Worm (Caenorhabditis elegans): ENCODE measurements around the gene ZC196.2.

ZC196.2 gene

ce11 chrV:8727077-8727476, 12.2 kb upstream of the ZC196.2 start, which contains the start of gene ZC196.9:
Gene ZC196.9 (minus strand): TSS chrV:8727177.
- TF ChIP-seq ceh-82 (tag; optimal IDR thresholded peaks at IDR 0.05) (no peak), ceh-28 (tag; optimal IDR thresholded peaks at IDR 0.05) (no peak), mdl-1 (tag; optimal IDR thresholded peaks at IDR 0.05) (no peak), elt-3 (tag; optimal IDR thresholded peaks at IDR 0.05) (no peak), daf-12 (tag; optimal IDR thresholded peaks at IDR 0.05) (no peak), nhr-76 (tag; optimal IDR thresholded peaks at IDR 0.05) (no peak), elt-1 (tag; optimal IDR thresholded peaks at IDR 0.05) (no peak), unc-39 (tag; optimal IDR thresholded peaks at IDR 0.05) (no peak), elt-2 (tag; optimal IDR thresholded peaks at IDR 0.05) (no peak), nfya-1 (tag; optimal IDR thresholded peaks at IDR 0.05; ENCODE audit: insufficient read depth) (no peak), lin-39 (tag; optimal IDR thresholded peaks at IDR 0.05) (no peak), nhr-25 (tag; optimal IDR thresholded peaks at IDR 0.05) (no peak), lsy-12 (tag; optimal IDR thresholded peaks at IDR 0.05) (no peak), egl-5 (tag; optimal IDR thresholded peaks at IDR 0.05) (no peak), R02D3.7 (tag; optimal IDR thresholded peaks at IDR 0.05) (no peak), egl-27 (tag; optimal IDR thresholded peaks at IDR 0.05) (no peak), nhr-12 (tag; optimal IDR thresholded peaks at IDR 0.05) (no peak), nhr-28 (tag; optimal IDR thresholded peaks at IDR 0.05) (no peak), nhr-77 (tag; optimal IDR thresholded peaks at IDR 0.05) (no peak), jun-1 (tag; optimal IDR thresholded peaks at IDR 0.05) (no peak)

- no peak for TF ChIP-seq daf-12 (tag; optimal IDR thresholded peaks at IDR 0.05)
- no peak for TF ChIP-seq nhr-76 (tag; optimal IDR thresholded peaks at IDR 0.05)
- no peak for TF ChIP-seq ceh-16 (tag; optimal IDR thresholded peaks at IDR 0.05)
- no peak for TF ChIP-seq ztf-4 (tag; optimal IDR thresholded peaks at IDR 0.05)
- no peak for TF ChIP-seq nhr-237 (tag; optimal IDR thresholded peaks at IDR 0.05)
- no peak for TF ChIP-seq nhr-77 (tag; optimal IDR thresholded peaks at IDR 0.05)
- no peak for TF ChIP-seq nhr-11 (tag; optimal IDR thresholded peaks at IDR 0.05)
- no peak for TF ChIP-seq sea-2 (GFP tag; optimal IDR thresholded peaks at IDR 0.05)
- no peak for TF ChIP-seq nfya-1 (tag; optimal IDR thresholded peaks at IDR 0.05; ENCODE audit: insufficient read depth)
- no peak for TF ChIP-seq ceh-9 (tag; optimal IDR thresholded peaks at IDR 0.05)
- no peak for TF ChIP-seq hmg-11 (tag; optimal IDR thresholded peaks at IDR 0.05)
- TF ChIP-seq nhr-43 (tag; optimal IDR thresholded peaks at IDR 0.05; ENCODE audit: poor library complexity, severe bottlenecking) = no peak
- TF ChIP-seq elt-2 (tag; optimal IDR thresholded peaks at IDR 0.05) = no peak
Observed at ce11 chrV:8729100-8729499, 10.1 kb upstream of the ZC196.2 start, which contains the start of gene ZC196.5. Gene ZC196.5 (plus strand): TSS chrV:8729400.

- TF ChIP-seq elt-2 (tag; optimal IDR thresholded peaks at IDR 0.05) = peak; percentile 68
- TF ChIP-seq sea-2 (GFP tag; optimal IDR thresholded peaks at IDR 0.05) = no peak
- TF ChIP-seq snpc-4 (tag; optimal IDR thresholded peaks at IDR 0.05) = no peak
Observed at ce11 chrV:8730991-8731390, 8.2 kb upstream of the ZC196.2 start.

ce11 chrV:8732934-8733333, 6.3 kb upstream of the ZC196.2 start, which contains the start of gene ZC196.4:
Gene ZC196.4 (plus strand): TSS chrV:8733106.
- TF ChIP-seq nhr-43 (tag; optimal IDR thresholded peaks at IDR 0.05; ENCODE audit: poor library complexity, severe bottlenecking) (no peak), jun-1 (tag; optimal IDR thresholded peaks at IDR 0.05) (peak; percentile 52), pqm-1 (tag; optimal IDR thresholded peaks at IDR 0.05) (peak; percentile 77), ceh-16 (tag; optimal IDR thresholded peaks at IDR 0.05) (no peak), sea-2 (GFP tag; optimal IDR thresholded peaks at IDR 0.05) (no peak), tbx-2 (tag; optimal IDR thresholded peaks at IDR 0.05) (no peak), elt-2 (tag; optimal IDR thresholded peaks at IDR 0.05) (peak; percentile 85), nhr-11 (tag; optimal IDR thresholded peaks at IDR 0.05) (no peak), pha-4 (tag; optimal IDR thresholded peaks at IDR 0.05) (peak; percentile 15), ceh-82 (tag; optimal IDR thresholded peaks at IDR 0.05) (no peak), ama-1 (optimal IDR thresholded peaks at IDR 0.05) (no peak)

- TF ChIP-seq unc-39 (tag; optimal IDR thresholded peaks at IDR 0.05) = no peak
- TF ChIP-seq fkh-2 (tag; optimal IDR thresholded peaks at IDR 0.05) = no peak
- TF ChIP-seq mdl-1 (tag; optimal IDR thresholded peaks at IDR 0.05) = no peak
- TF ChIP-seq zag-1 (tag; optimal IDR thresholded peaks at IDR 0.05) = no peak
- no peak for TF ChIP-seq nhr-77 (tag; optimal IDR thresholded peaks at IDR 0.05)
- no peak for TF ChIP-seq nhr-237 (tag; optimal IDR thresholded peaks at IDR 0.05)
- no peak for TF ChIP-seq hmg-11 (tag; optimal IDR thresholded peaks at IDR 0.05)
- TF ChIP-seq lsy-12 (tag; optimal IDR thresholded peaks at IDR 0.05) = no peak
- no peak for TF ChIP-seq tbx-2 (tag; optimal IDR thresholded peaks at IDR 0.05)
- TF ChIP-seq aly-2 (tag; optimal IDR thresholded peaks at IDR 0.05) = no peak
- TF ChIP-seq elt-3 (tag; optimal IDR thresholded peaks at IDR 0.05) = no peak
- TF ChIP-seq nfya-1 (tag; optimal IDR thresholded peaks at IDR 0.05; ENCODE audit: insufficient read depth) = no peak
- TF ChIP-seq jun-1 (tag; optimal IDR thresholded peaks at IDR 0.05) = no peak
- no peak for TF ChIP-seq nhr-28 (tag; optimal IDR thresholded peaks at IDR 0.05)
- no peak for TF ChIP-seq sea-2 (GFP tag; optimal IDR thresholded peaks at IDR 0.05)
- no peak for TF ChIP-seq egl-27 (tag; optimal IDR thresholded peaks at IDR 0.05)
- TF ChIP-seq elt-1 (tag; optimal IDR thresholded peaks at IDR 0.05) = no peak
- TF ChIP-seq R02D3.7 (tag; optimal IDR thresholded peaks at IDR 0.05) = no peak
Observed at ce11 chrV:8736369-8736768, 2.9 kb upstream of the ZC196.2 start, which contains the start of gene ZC196.3. Gene ZC196.3 (plus strand): TSS chrV:8736669.
